Worm (Caenorhabditis elegans) whole organism, L2 larva: ENCODE results near the gene fbxc-31.

Experiments used
- alr-1 ChIP-seq: fragments of 150-350 bp; optimal IDR thresholded peaks from 2 replicates; lab custom pipeline; 2014; ENCODE audit warnings: missing biosample characterization, missing genetic modification characterization
- aly-2 ChIP-seq: fragments of 150-350 bp; optimal IDR thresholded peaks from 2 replicates; lab custom pipeline; 2014; ENCODE audit warnings: missing biosample characterization, missing genetic modification characterization
- ama-1 ChIP-seq: fragments of 150-350 bp; optimal IDR thresholded peaks from 2 replicates; lab custom pipeline; 2018; ENCODE audit warnings: inconsistent platforms
- elt-1 ChIP-seq: fragments of 150-350 bp; optimal IDR thresholded peaks from 2 replicates; lab custom pipeline; 2014; ENCODE audit warnings: missing biosample characterization, missing genetic modification characterization
- lin-13 ChIP-seq: fragments of 150-350 bp; optimal IDR thresholded peaks from 2 replicates; lab custom pipeline; 2014; ENCODE audit warnings: missing biosample characterization, missing genetic modification reagents, missing genetic modification characterization
- nhr-6 ChIP-seq: fragments of 150-350 bp; optimal IDR thresholded peaks from 2 replicates; lab custom pipeline; 2014; ENCODE audit warnings: missing biosample characterization, missing genetic modification characterization
- nhr-77 ChIP-seq: fragments of 150-350 bp; optimal IDR thresholded peaks from 2 replicates; lab custom pipeline; 2014; ENCODE audit warnings: missing biosample characterization, missing genetic modification characterization
- skn-1 ChIP-seq: sonication (generic microtip); optimal IDR thresholded peaks from 2 replicates; lab custom pipeline; 2017; ENCODE audit warnings: missing biosample characterization, missing genetic modification characterization
- sma-9 ChIP-seq, 2 experiments: fragments of 150-350 bp in 1 of 2; sonication (generic microtip) in 1 of 2; optimal IDR thresholded peaks; 2 replicates each; lab custom pipeline; 2014 to 2016; ENCODE audit warnings: missing genetic modification characterization in 2 of 2, mild to moderate bottlenecking in 1 of 2, missing biosample characterization in 1 of 2, missing compliant biosample characterization in 1 of 2, missing genetic modification reagents in 1 of 2, moderate library complexity in 1 of 2
- snpc-4 ChIP-seq: fragments of 150-350 bp; optimal IDR thresholded peaks from 2 replicates; lab custom pipeline; 2014; ENCODE audit warnings: missing biosample characterization, missing genetic modification characterization
- zag-1 ChIP-seq: fragments of 150-350 bp; optimal IDR thresholded peaks from 2 replicates; lab custom pipeline; 2014; ENCODE audit warnings: missing biosample characterization, missing genetic modification characterization

- no peak for TF ChIP-seq elt-1
- no peak for TF ChIP-seq aly-2
- TF ChIP-seq nhr-6: no peak
- no peak for TF ChIP-seq lin-13 (GFP tag; lab: Kevin White, UChicago)
- no peak for TF ChIP-seq snpc-4 (tag; lab: Kevin White, UChicago)
- no peak for TF ChIP-seq ama-1 (lab: Kevin White, UChicago)
- TF ChIP-seq nhr-77 (tag; lab: Kevin White, UChicago): no peak
- TF ChIP-seq alr-1 (tag; lab: Kevin White, UChicago): no peak
- no peak for TF ChIP-seq zag-1 (tag; lab: Kevin White, UChicago)
- TF ChIP-seq skn-1 (tag; lab: Kevin White, UChicago): no peak
- no peak for TF ChIP-seq sma-9 (GFP tag; optimal IDR thresholded peaks at IDR 0.05; lab: Kevin White, UChicago)
- TF ChIP-seq sma-9 (tag; optimal IDR thresholded peaks at IDR 0.05; lab: Kevin White, UChicago): no peak
Observed at ce11 chrII:913222-913722, 1.5 kb downstream of the fbxc-31 start, which contains the start of gene fbxc-33.
